Worm (Caenorhabditis elegans): ENCODE results near the gene lsm-1.

ce11 chrII:11097154-11097887 lies 29.4 kb upstream of the lsm-1 start, which contains the start of the genes rpl-36.A and nuo-1:
- TF ChIP-seq nhr-77 (tag; optimal IDR thresholded peaks at IDR 0.05) (no peak), ceh-82 (tag; optimal IDR thresholded peaks at IDR 0.05) (no peak)
